Worm (Caenorhabditis elegans) whole organism, young adult: ENCODE results near the gene K08D8.12.
A peak's percentile ranks its signal among the peaks of the same experiment; 100 is the strongest.

Experiments
- B0019.2 ChIP-seq: fragments of 200-800 bp; sonication (Bioruptor generic); conservative IDR thresholded peaks from 2 replicates; pipeline ENCODE4 v1.3.6; 2022; ENCODE audit warnings: missing genetic modification reagents, missing genetic modification characterization, missing compliant biosample characterization
- C17E4.6 ChIP-seq: fragments of 200-800 bp; sonication (Bioruptor generic); IDR thresholded peaks from 2 replicates; pipeline ENCODE4 v1.3.6; 2022; ENCODE audit warnings: missing genetic modification reagents, missing genetic modification characterization, missing compliant biosample characterization
- F22D6.2 ChIP-seq: sonication (generic microtip); optimal IDR thresholded peaks from 2 replicates; lab custom pipeline; 2016; ENCODE audit warnings: mild to moderate bottlenecking, missing genetic modification characterization, missing compliant biosample characterization
- F23B12.7 ChIP-seq: sonication (generic microtip); optimal IDR thresholded peaks from 2 replicates; lab custom pipeline; 2017; ENCODE audit warnings: missing genetic modification characterization, mild to moderate bottlenecking, missing compliant biosample characterization, antibody characterized with exemption, moderate library complexity; ENCODE audit not compliant: insufficient read depth
- F57A8.1 ChIP-seq: fragments of 200-800 bp; sonication (Bioruptor generic); optimal IDR thresholded peaks from 2 replicates; lab custom pipeline; 2018; ENCODE audit warnings: mild to moderate bottlenecking, missing genetic modification characterization, moderate library complexity, missing compliant biosample characterization
- Y53F4B.3 ChIP-seq: fragments of 200-800 bp; sonication (Bioruptor generic); IDR thresholded peaks from 2 replicates; pipeline ENCODE4 v1.3.6; 2022; ENCODE audit warnings: missing genetic modification reagents, missing genetic modification characterization, missing compliant biosample characterization
- Y79H2A.3 ChIP-seq: fragments of 200-800 bp; sonication (Bioruptor generic); conservative IDR thresholded peaks from 2 replicates; pipeline ENCODE4 v1.3.6; 2022; ENCODE audit warnings: missing genetic modification reagents, missing genetic modification characterization, missing compliant biosample characterization
- ama-1 ChIP-seq, 3 experiments: fragments of 150-350 bp in 1 of 3; sonication (generic microtip) in 2 of 3; optimal IDR thresholded peaks; 2 replicates each; lab custom pipeline; 2014 to 2018; ENCODE audit warnings: missing biosample characterization in 2 of 3, missing genetic modification characterization in 2 of 3, missing genetic modification reagents in 2 of 3
- cebp-1 ChIP-seq, 2 experiments: fragments of 200-800 bp in 1 of 2; sonication (Bioruptor generic) in 1 of 2; sonication (generic microtip) in 1 of 2; IDR thresholded peaks in 1 of 2; optimal IDR thresholded peaks in 1 of 2; 2 replicates each; pipeline versions ENCODE4 v1.3.6 to Lab custom; 2017 to 2022; ENCODE audit warnings: missing compliant biosample characterization in 2 of 2, missing genetic modification characterization in 2 of 2, mild to moderate bottlenecking in 1 of 2, missing genetic modification reagents in 1 of 2, moderate library complexity in 1 of 2
- ceh-100 ChIP-seq: fragments of 200-800 bp; sonication (Bioruptor generic); IDR thresholded peaks from 2 replicates; pipeline ENCODE4 v1.3.6; 2022; ENCODE audit warnings: missing genetic modification reagents, missing genetic modification characterization, missing compliant biosample characterization
- die-1 ChIP-seq: sonication (generic microtip); optimal IDR thresholded peaks from 2 replicates; lab custom pipeline; 2016; ENCODE audit warnings: missing genotype, mild to moderate bottlenecking, missing genetic modification characterization, missing compliant biosample characterization
- dpl-1 ChIP-seq: fragments of 150-350 bp; optimal IDR thresholded peaks from 2 replicates; lab custom pipeline; 2014; ENCODE audit warnings: missing biosample characterization, missing genetic modification reagents, missing genetic modification characterization
- efl-1 ChIP-seq: fragments of 150-350 bp; optimal IDR thresholded peaks from 2 replicates; lab custom pipeline; 2014; ENCODE audit warnings: missing biosample characterization, missing genetic modification reagents, missing genetic modification characterization
- hlh-12 ChIP-seq: sonication (generic microtip); optimal IDR thresholded peaks from 2 replicates; lab custom pipeline; 2016; ENCODE audit warnings: missing genetic modification characterization, missing compliant biosample characterization
- hrde-1 ChIP-seq: sonication (generic microtip); optimal IDR thresholded peaks from 2 replicates; lab custom pipeline; 2016; ENCODE audit warnings: missing genetic modification characterization, mild to moderate bottlenecking, missing compliant biosample characterization, moderate library complexity, missing genotype, missing genetic modification reagents, borderline replicate concordance
- let-526 ChIP-seq: fragments of 200-800 bp; sonication (Bioruptor generic); IDR thresholded peaks from 2 replicates; pipeline ENCODE4 v1.3.6; 2022; ENCODE audit warnings: missing genetic modification reagents, missing genetic modification characterization, missing compliant biosample characterization
- lin-54 ChIP-seq: fragments of 200-800 bp; sonication (Bioruptor generic); optimal IDR thresholded peaks from 2 replicates; lab custom pipeline; 2018; ENCODE audit warnings: mild to moderate bottlenecking, missing genetic modification characterization, missing compliant biosample characterization
- lsy-27 ChIP-seq: sonication (generic microtip); optimal IDR thresholded peaks from 2 replicates; lab custom pipeline; 2017; ENCODE audit warnings: missing genetic modification characterization, mild to moderate bottlenecking, missing compliant biosample characterization, antibody characterized with exemption, missing genotype, borderline replicate concordance; ENCODE audit not compliant: insufficient read depth
- madf-10 ChIP-seq: sonication (generic microtip); optimal IDR thresholded peaks from 2 replicates; lab custom pipeline; 2016; ENCODE audit warnings: mild to moderate bottlenecking, missing genetic modification characterization, missing compliant biosample characterization
- madf-3 ChIP-seq: fragments of 200-800 bp; sonication (Bioruptor generic); IDR thresholded peaks from 2 replicates; pipeline ENCODE4 v1.3.6; 2022; ENCODE audit warnings: missing genetic modification reagents, missing genetic modification characterization, missing compliant biosample characterization
- madf-8 ChIP-seq: fragments of 200-800 bp; sonication (Bioruptor generic); conservative IDR thresholded peaks from 2 replicates; pipeline ENCODE4 v1.3.6; 2022; ENCODE audit warnings: missing genetic modification reagents, missing genetic modification characterization, missing compliant biosample characterization
- mcd-1 ChIP-seq: fragments of 200-800 bp; sonication (Bioruptor generic); IDR thresholded peaks from 2 replicates; pipeline ENCODE4 v1.3.6; 2022; ENCODE audit warnings: missing genetic modification reagents, missing genetic modification characterization, missing compliant biosample characterization
- mel-28 ChIP-seq: sonication (generic microtip); optimal IDR thresholded peaks from 2 replicates; lab custom pipeline; 2016; ENCODE audit warnings: borderline replicate concordance, mild to moderate bottlenecking, missing genetic modification characterization, missing compliant biosample characterization
- mes-4 ChIP-seq: sonication (generic microtip); optimal IDR thresholded peaks from 2 replicates; lab custom pipeline; 2016; ENCODE audit warnings: missing genotype, missing genetic modification characterization, missing compliant biosample characterization
- nhr-120 ChIP-seq: fragments of 200-800 bp; sonication (Bioruptor generic); IDR thresholded peaks from 2 replicates; pipeline ENCODE4 v1.3.6; 2022; ENCODE audit warnings: missing genetic modification characterization, missing compliant biosample characterization
- nhr-179 ChIP-seq: sonication (generic microtip); optimal IDR thresholded peaks from 2 replicates; lab custom pipeline; 2016; ENCODE audit warnings: mild to moderate bottlenecking, missing genetic modification characterization, missing compliant biosample characterization
- nhr-80 ChIP-seq: sonication (generic microtip); optimal IDR thresholded peaks from 2 replicates; lab custom pipeline; 2016; ENCODE audit warnings: missing genetic modification characterization, missing compliant biosample characterization
- pha-4 ChIP-seq: fragments of 150-350 bp; sonication (generic microtip); optimal IDR thresholded peaks from 2 replicates; lab custom pipeline; 2014; ENCODE audit warnings: missing biosample characterization, missing genetic modification reagents, missing genetic modification characterization
- snpc-1.3 ChIP-seq: sonication (generic microtip); optimal IDR thresholded peaks from 2 replicates; lab custom pipeline; 2017; ENCODE audit warnings: missing genetic modification characterization, mild to moderate bottlenecking, missing compliant biosample characterization, antibody characterized with exemption, moderate library complexity, missing genotype, missing genetic modification reagents; ENCODE audit not compliant: insufficient read depth
- tbp1 ChIP-seq: fragments of 200-800 bp; sonication (Bioruptor generic); optimal IDR thresholded peaks from 2 replicates; lab custom pipeline; 2018; ENCODE audit warnings: mild to moderate bottlenecking, missing genetic modification characterization, missing compliant biosample characterization
- xnd-1 ChIP-seq: sonication (generic microtip); optimal IDR thresholded peaks from 2 replicates; lab custom pipeline; 2016; ENCODE audit warnings: missing genotype, missing genetic modification reagents, missing genetic modification characterization, missing compliant biosample characterization
- zfh-2 ChIP-seq: fragments of 200-800 bp; sonication (Bioruptor generic); conservative IDR thresholded peaks from 2 replicates; pipeline ENCODE4 v1.3.6; 2022; ENCODE audit warnings: missing genetic modification reagents, missing genetic modification characterization, missing compliant biosample characterization

K08D8.12 gene

DNA sequence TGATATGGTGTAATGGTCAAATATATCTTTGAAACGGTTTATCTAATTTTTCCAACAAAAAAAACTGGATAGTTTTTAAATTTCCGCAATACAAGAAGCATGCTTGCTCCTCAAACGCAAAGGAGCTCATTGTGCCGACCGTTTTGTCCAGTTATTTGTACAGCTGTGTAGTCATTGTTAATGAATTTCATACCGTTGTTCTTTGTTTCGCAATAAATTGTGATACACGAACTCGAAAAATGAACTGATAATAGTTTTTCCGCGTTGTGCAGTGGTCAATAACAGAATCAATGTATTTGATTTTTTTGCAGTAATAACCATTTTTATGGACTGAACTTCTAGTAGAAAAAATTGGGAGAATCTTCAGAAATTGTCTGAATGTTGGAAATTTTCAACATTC is 5.6 kb downstream of the K08D8.12 start:
- TF ChIP-seq snpc-1.3 (no peak), cebp-1 (GFP tag; IDR thresholded peaks at IDR 0.05; lab: Robert Waterston, UW) (no peak), cebp-1 (tag; optimal IDR thresholded peaks at IDR 0.05; lab: Kevin White, UChicago) (peak; percentile 37)

- TF ChIP-seq ceh-100 (GFP tag; lab: Robert Waterston, UW) (no peak), C17E4.6 (no peak), madf-8 (GFP tag; lab: Robert Waterston, UW) (no peak), efl-1 (GFP tag; lab: Kevin White, UChicago) (no peak), dpl-1 (GFP tag; lab: Kevin White, UChicago) (no peak), B0019.2 (no peak), die-1 (no peak), lsy-27 (tag; lab: Kevin White, UChicago) (no peak), zfh-2 (GFP tag; lab: Robert Waterston, UW) (no peak), ama-1 (optimal IDR thresholded peaks at IDR 0.05; lab: Kevin White, UChicago) (no peak), ama-1 (GFP tag; optimal IDR thresholded peaks at IDR 0.05; lab: Kevin White, UChicago) (no peak), lin-54 (GFP tag; lab: Kevin White, UChicago) (no peak), F57A8.1 (GFP tag; lab: Kevin White, UChicago) (no peak), pha-4 (tag; lab: Kevin White, UChicago) (no peak), mel-28 (tag; lab: Kevin White, UChicago) (no peak)
- TF ChIP-seq, all 124 proteins: peak for 0
Measured at ce11 chrIV:12899392-12899791, 6.1 kb downstream of the K08D8.12 start, which contains the start of gene K08D8.9. K08D8.9 (plus strand) TSS chrIV:12899692.

DNA sequence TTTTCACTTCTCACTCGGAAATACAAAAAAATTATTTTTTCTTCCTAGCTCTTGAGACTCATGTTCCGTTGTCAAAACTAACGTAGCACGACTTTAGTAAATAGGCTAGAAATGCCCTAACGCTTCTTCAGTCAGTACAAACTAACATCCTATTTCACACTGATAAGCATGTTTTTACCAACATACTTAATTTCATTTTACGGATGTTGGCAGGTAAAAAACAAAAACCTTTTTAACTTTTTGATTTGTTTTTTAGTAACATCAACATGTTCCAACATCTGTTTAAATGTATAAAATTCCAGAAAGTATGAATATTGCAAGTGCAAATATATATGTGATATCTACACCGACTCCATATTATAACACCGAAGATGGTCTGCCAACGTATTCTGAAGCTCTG is 7.0 kb downstream of the K08D8.12 start, which contains the start of gene K08D8.10:
Gene K08D8.10, plus strand, starts transcription at position 301 of the 400 bp plus-strand sequence.
- no peak for TF ChIP-seq Y79H2A.3 (GFP tag; lab: Robert Waterston, UW)
- TF ChIP-seq mcd-1 (GFP tag; lab: Robert Waterston, UW) = no peak
- TF ChIP-seq madf-10 = no peak
- no peak for TF ChIP-seq die-1
- no peak for TF ChIP-seq let-526 (GFP tag; lab: Robert Waterston, UW)
- no peak for TF ChIP-seq tbp1 (GFP tag; lab: Kevin White, UChicago)
- no peak for TF ChIP-seq madf-3
- no peak for TF ChIP-seq nhr-179 (tag; lab: Kevin White, UChicago)
- TF ChIP-seq ceh-100 (GFP tag; lab: Robert Waterston, UW) = no peak
- no peak for TF ChIP-seq hlh-12 (tag; lab: Kevin White, UChicago)
- TF ChIP-seq F23B12.7 (tag; lab: Kevin White, UChicago) = no peak
- TF ChIP-seq dpl-1 (GFP tag; lab: Kevin White, UChicago) = no peak
- no peak for TF ChIP-seq nhr-120
- TF ChIP-seq hrde-1 (tag; lab: Kevin White, UChicago) = no peak
- no peak for TF ChIP-seq xnd-1 (tag; lab: Kevin White, UChicago)
- TF ChIP-seq Y53F4B.3 (GFP tag; lab: Robert Waterston, UW) = no peak

ce11 chrIV:12901602-12902001 is 8.3 kb downstream of the K08D8.12 start:
- TF ChIP-seq mes-4 (tag; lab: Kevin White, UChicago) = no peak
- peak; percentile 18 for TF ChIP-seq nhr-80 (tag; lab: Kevin White, UChicago)
- TF ChIP-seq F22D6.2 (tag; lab: Kevin White, UChicago) = no peak
- no peak for TF ChIP-seq Y79H2A.3 (GFP tag; lab: Robert Waterston, UW)
